Fruit fly (Drosophila melanogaster): ENCODE data around the gene CG17242.
A peak's percentile ranks its signal among the peaks of the same experiment; 100 is the strongest.

CG17242 gene

dm6 chr2L:2220573-2221332 is 48.2 kb downstream of the CG17242 start, which contains the start of gene papi (continued):
- TF ChIP-seq Myb (GFP tag; optimal IDR thresholded peaks at IDR 0.05) (peak; percentile 98), CG6854 (GFP tag; optimal IDR thresholded peaks at IDR 0.05) (peak; percentile 16), nerfin-1 (tag; optimal IDR thresholded peaks at IDR 0.05) (peak; percentile 90), bcd (GFP tag; optimal IDR thresholded peaks at IDR 0.05) (no peak), bab2 (GFP tag; optimal IDR thresholded peaks at IDR 0.05) (no peak), CG13123 (GFP tag; optimal IDR thresholded peaks at IDR 0.05) (no peak), shn (GFP tag; optimal IDR thresholded peaks at IDR 0.05) (no peak), CG4617 (GFP tag; optimal IDR thresholded peaks at IDR 0.05; ENCODE audit: borderline replicate concordance) (peak; percentile 47), CG11560 (tag; IDR thresholded peaks at IDR 0.05) (no peak), rib (GFP tag; IDR thresholded peaks at IDR 0.05) (no peak), Sin3A (optimal IDR thresholded peaks at IDR 0.05) (peak; percentile 22)

All from whole organism, embryonic.